Worm (Caenorhabditis elegans) whole organism, L4/young adult: ENCODE results near the gene srx-3.

Experiments used
- W03F9.2 ChIP-seq: fragments of 150-350 bp; optimal IDR thresholded peaks from 2 replicates; lab custom pipeline; 2014; ENCODE audit warnings: missing biosample characterization, missing genetic modification characterization
- dao-5 ChIP-seq: sonication (generic microtip); optimal IDR thresholded peaks from 2 replicates; lab custom pipeline; 2016; ENCODE audit warnings: missing genotype, missing genetic modification characterization, moderate library complexity, missing compliant biosample characterization
- him-1 ChIP-seq: sonication (generic microtip); optimal IDR thresholded peaks from 2 replicates; lab custom pipeline; 2016; ENCODE audit warnings: missing genotype, missing genetic modification reagents, missing genetic modification characterization, missing compliant biosample characterization

DNA sequence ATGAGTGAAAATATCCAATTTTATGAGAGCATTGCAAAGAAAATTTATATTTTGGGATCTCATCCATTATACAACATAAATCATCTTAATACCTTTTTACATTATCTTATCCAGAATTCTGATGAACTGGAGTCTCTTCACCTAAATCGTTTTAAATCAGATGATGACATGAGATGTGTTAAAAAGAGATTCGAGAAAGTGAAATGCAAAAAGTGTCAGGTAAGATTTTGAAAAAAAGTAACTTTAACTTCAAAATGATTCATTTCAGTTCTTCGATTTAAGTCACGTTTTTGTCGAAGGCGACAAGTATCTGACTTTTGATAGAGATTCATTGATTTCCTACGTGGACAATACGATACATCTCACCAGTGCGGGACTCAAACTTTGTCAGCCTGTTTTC lies 13.5 kb downstream of the srx-3 start:
- TF ChIP-seq him-1 (no peak), dao-5 (tag; lab: Kevin White, UChicago) (no peak), W03F9.2 (tag; lab: Kevin White, UChicago) (no peak)
